Fruit fly (Drosophila melanogaster) whole organism, embryonic: ENCODE measurements around the gene MBD-like.

ENCODE experiments used
- Antp ChIP-seq: fragments of 200-800 bp; sonication (Bioruptor generic); optimal IDR thresholded peaks from 3 replicates; lab custom pipeline; 2016; ENCODE audit warnings: missing biosample characterization, missing genetic modification characterization
- Bgb ChIP-seq: fragments of 200-800 bp; sonication (Bioruptor generic); IDR thresholded peaks from 2 replicates; pipeline ENCODE4 v1.3.6; 2022; ENCODE audit warnings: missing biosample characterization, missing genetic modification characterization; ENCODE audit not compliant: partially characterized antibody
- Bteb2 ChIP-seq: fragments of 200-800 bp; sonication (Bioruptor generic); optimal IDR thresholded peaks from 2 replicates; lab custom pipeline; 2016; ENCODE audit warnings: missing biosample characterization, missing genetic modification characterization
- CG10654 ChIP-seq: fragments of 200-800 bp; sonication (Bioruptor generic); optimal IDR thresholded peaks from 2 replicates; lab custom pipeline; 2016; ENCODE audit warnings: missing biosample characterization, missing genetic modification characterization
- CG11085 ChIP-seq: fragments of 200-800 bp; sonication (Bioruptor generic); IDR thresholded peaks from 2 replicates; pipeline ENCODE4 v1.3.6; 2022; ENCODE audit warnings: missing biosample characterization, missing genetic modification characterization
- CG11093 ChIP-seq: fragments of 200-800 bp; sonication (Bioruptor generic); IDR thresholded peaks from 3 replicates; pipeline ENCODE4 v1.3.6; 2022; ENCODE audit warnings: missing biosample characterization, missing genetic modification characterization
- CG11398 ChIP-seq: fragments of 200-800 bp; sonication (Bioruptor generic); optimal IDR thresholded peaks from 2 replicates; lab custom pipeline; 2016; ENCODE audit warnings: missing biosample characterization, missing genetic modification characterization
- CG11504 ChIP-seq: fragments of 200-800 bp; sonication (Bioruptor generic); optimal IDR thresholded peaks from 3 replicates; lab custom pipeline; 2019; ENCODE audit warnings: missing biosample characterization, mild to moderate bottlenecking, missing genetic modification characterization, moderate library complexity
- CG11723 ChIP-seq: fragments of 200-800 bp; sonication (Bioruptor generic); optimal IDR thresholded peaks from 2 replicates; lab custom pipeline; 2017; ENCODE audit warnings: missing biosample characterization, mild to moderate bottlenecking, missing genetic modification characterization
- CG15269 ChIP-seq: fragments of 200-800 bp; sonication (Bioruptor generic); optimal IDR thresholded peaks from 2 replicates; lab custom pipeline; 2018; ENCODE audit warnings: missing biosample characterization, mild to moderate bottlenecking, missing genetic modification characterization, moderate library complexity
- CG15479 ChIP-seq: fragments of 200-800 bp; sonication (Bioruptor generic); optimal IDR thresholded peaks from 3 replicates; lab custom pipeline; 2019; ENCODE audit warnings: missing biosample characterization, mild to moderate bottlenecking, missing genetic modification characterization, moderate library complexity
- CG15514 ChIP-seq: fragments of 200-800 bp; sonication (Bioruptor generic); optimal IDR thresholded peaks from 3 replicates; lab custom pipeline; 2017; ENCODE audit warnings: missing biosample characterization, missing genetic modification characterization, mild to moderate bottlenecking, moderate library complexity, missing genetic modification reagents
- CG17186 ChIP-seq: fragments of 200-800 bp; sonication (Bioruptor generic); optimal IDR thresholded peaks from 3 replicates; lab custom pipeline; 2017; ENCODE audit warnings: missing biosample characterization, missing genetic modification reagents, missing genetic modification characterization
- CG17912 ChIP-seq: fragments of 200-800 bp; sonication (Bioruptor generic); optimal IDR thresholded peaks from 2 replicates; lab custom pipeline; 2018; ENCODE audit warnings: missing biosample characterization, mild to moderate bottlenecking, missing genetic modification characterization
- CG18262 ChIP-seq: fragments of 200-800 bp; optimal IDR thresholded peaks from 3 replicates; lab custom pipeline; 2019; ENCODE audit warnings: missing biosample characterization, mild to moderate bottlenecking, missing genetic modification characterization, moderate library complexity
- CG18599 ChIP-seq: fragments of 200-800 bp; sonication (Bioruptor generic); optimal IDR thresholded peaks from 3 replicates; lab custom pipeline; 2017; ENCODE audit warnings: missing biosample characterization, missing genetic modification characterization, mild to moderate bottlenecking, moderate library complexity, missing genetic modification reagents
- CG18619 ChIP-seq: fragments of 200-800 bp; sonication (Bioruptor generic); optimal IDR thresholded peaks from 3 replicates; lab custom pipeline; 2017; ENCODE audit warnings: missing biosample characterization, mild to moderate bottlenecking, missing genetic modification characterization
- CG42726 ChIP-seq: fragments of 200-800 bp; sonication (Bioruptor generic); IDR thresholded peaks from 2 replicates; pipeline ENCODE4 v1.3.6; 2022; ENCODE audit warnings: missing biosample characterization, missing genetic modification characterization; ENCODE audit not compliant: partially characterized antibody
- CG4282 ChIP-seq: fragments of 200-800 bp; sonication (Bioruptor generic); optimal IDR thresholded peaks from 2 replicates; lab custom pipeline; 2016; ENCODE audit warnings: missing biosample characterization, missing genetic modification characterization
- CG4424 ChIP-seq: fragments of 200-800 bp; sonication (Bioruptor generic); optimal IDR thresholded peaks from 3 replicates; lab custom pipeline; 2016; ENCODE audit warnings: missing biosample characterization, missing genetic modification characterization
- CG4707 ChIP-seq: fragments of 200-800 bp; sonication (Bioruptor generic); optimal IDR thresholded peaks from 2 replicates; lab custom pipeline; 2018; ENCODE audit warnings: missing biosample characterization, mild to moderate bottlenecking, missing genetic modification characterization, moderate library complexity
- CG4730 ChIP-seq: fragments of 200-800 bp; sonication (Bioruptor generic); IDR thresholded peaks from 2 replicates; pipeline ENCODE4 v1.3.6; 2022; ENCODE audit warnings: missing biosample characterization, missing genetic modification characterization
- CG6765 ChIP-seq: fragments of 200-800 bp; sonication (Bioruptor generic); optimal IDR thresholded peaks from 3 replicates; lab custom pipeline; 2017; ENCODE audit warnings: missing biosample characterization, mild to moderate bottlenecking, missing genetic modification characterization
- CG7987 ChIP-seq: fragments of 200-800 bp; sonication (Bioruptor generic); optimal IDR thresholded peaks from 2 replicates; lab custom pipeline; 2018; ENCODE audit warnings: missing biosample characterization, mild to moderate bottlenecking, missing genetic modification characterization, moderate library complexity
- CG9932 ChIP-seq: fragments of 200-800 bp; sonication (Bioruptor generic); IDR thresholded peaks from 2 replicates; pipeline ENCODE4 v1.3.6; 2022; ENCODE audit warnings: missing biosample characterization, missing genetic modification characterization
- CTCF ChIP-seq: fragments of 200-800 bp; sonication (Bioruptor generic); optimal IDR thresholded peaks from 2 replicates; lab custom pipeline; 2017; ENCODE audit warnings: missing biosample characterization, mild to moderate bottlenecking, missing genetic modification characterization, moderate library complexity
- Chrac-16 ChIP-seq: fragments of 200-800 bp; sonication (Bioruptor generic); optimal IDR thresholded peaks from 3 replicates; lab custom pipeline; 2016; ENCODE audit warnings: missing biosample characterization, missing genetic modification characterization
- CrebB ChIP-seq: fragments of 200-800 bp; sonication (Bioruptor generic); optimal IDR thresholded peaks from 3 replicates; lab custom pipeline; 2018; ENCODE audit warnings: missing biosample characterization, mild to moderate bottlenecking, missing genetic modification characterization
- E2f2 ChIP-seq: fragments of 200-800 bp; sonication (Bioruptor generic); IDR thresholded peaks from 2 replicates; pipeline ENCODE4 v1.3.6; 2022; ENCODE audit warnings: missing biosample characterization, missing genetic modification characterization
- H2.0 ChIP-seq: fragments of 200-800 bp; sonication (Bioruptor generic); IDR thresholded peaks from 2 replicates; pipeline ENCODE4 v1.3.6; 2022; ENCODE audit warnings: missing biosample characterization, missing genetic modification characterization
- NC2β ChIP-seq: fragments of 200-800 bp; sonication (Bioruptor generic); optimal IDR thresholded peaks from 2 replicates; lab custom pipeline; 2016; ENCODE audit warnings: missing biosample characterization, missing genetic modification characterization
- Six4 ChIP-seq: fragments of 200-800 bp; sonication (Bioruptor generic); optimal IDR thresholded peaks from 2 replicates; lab custom pipeline; 2016; ENCODE audit warnings: missing biosample characterization, missing genetic modification characterization
- Xbp1 ChIP-seq: fragments of 200-800 bp; sonication (Bioruptor generic); optimal IDR thresholded peaks from 3 replicates; lab custom pipeline; 2016; ENCODE audit warnings: missing biosample characterization, mild to moderate bottlenecking, missing genetic modification characterization
- ab ChIP-seq: fragments of 200-800 bp; sonication (Bioruptor generic); optimal IDR thresholded peaks from 2 replicates; lab custom pipeline; 2016; ENCODE audit warnings: missing biosample characterization, missing genetic modification characterization
- aop ChIP-seq: fragments of 200-800 bp; sonication (Bioruptor generic); IDR thresholded peaks from 2 replicates; pipeline ENCODE4 v1.3.6; 2022; ENCODE audit warnings: missing biosample characterization, missing genetic modification characterization
- ara ChIP-seq: fragments of 200-800 bp; sonication (Bioruptor generic); IDR thresholded peaks from 2 replicates; pipeline ENCODE4 v1.3.6; 2022; ENCODE audit warnings: missing biosample characterization, missing genetic modification characterization
- bcd ChIP-seq: fragments of 200-800 bp; sonication (Bioruptor generic); optimal IDR thresholded peaks from 2 replicates; lab custom pipeline; 2017; ENCODE audit warnings: missing biosample characterization, mild to moderate bottlenecking, missing genetic modification characterization
- cas ChIP-seq: fragments of 200-800 bp; sonication (Bioruptor generic); IDR thresholded peaks from 2 replicates; pipeline ENCODE4 v1.3.6; 2022; ENCODE audit warnings: missing biosample characterization, missing genetic modification characterization
- en ChIP-seq: fragments of 200-800 bp; sonication (Bioruptor generic); optimal IDR thresholded peaks from 2 replicates; lab custom pipeline; 2016; ENCODE audit warnings: missing biosample characterization, missing genetic modification characterization
- fd3F ChIP-seq: fragments of 200-800 bp; sonication (Bioruptor generic); optimal IDR thresholded peaks from 2 replicates; lab custom pipeline; 2018; ENCODE audit warnings: missing biosample characterization, mild to moderate bottlenecking, missing genetic modification characterization, moderate library complexity
- fru ChIP-seq: fragments of >200 bp; optimal IDR thresholded peaks from 2 replicates; lab custom pipeline; 2017
- gsb-n ChIP-seq: fragments of 200-800 bp; sonication (Bioruptor generic); optimal IDR thresholded peaks from 3 replicates; lab custom pipeline; 2018; ENCODE audit warnings: missing biosample characterization, mild to moderate bottlenecking, missing genetic modification characterization
- hkb ChIP-seq, 2 experiments: fragments of 200-800 bp in 1 of 2; fragments of >200 bp in 1 of 2; sonication (Bioruptor generic) in 1 of 2; IDR thresholded peaks in 1 of 2; optimal IDR thresholded peaks in 1 of 2; 2 replicates each; pipeline versions ENCODE4 v1.3.6 to Lab custom; 2017 to 2022; ENCODE audit warnings: missing biosample characterization in 1 of 2, missing genetic modification characterization in 1 of 2
- lilli ChIP-seq: fragments of 200-800 bp; sonication (Bioruptor generic); optimal IDR thresholded peaks from 3 replicates; lab custom pipeline; 2016; ENCODE audit warnings: missing biosample characterization, missing genetic modification characterization
- row ChIP-seq: fragments of 200-800 bp; sonication (Bioruptor generic); IDR thresholded peaks from 3 replicates; pipeline ENCODE4 v1.3.6; 2022; ENCODE audit warnings: missing biosample characterization, missing genetic modification characterization
- stwl ChIP-seq: fragments of 200-800 bp; sonication (Bioruptor generic); optimal IDR thresholded peaks from 3 replicates; lab custom pipeline; 2018; ENCODE audit warnings: missing biosample characterization, mild to moderate bottlenecking, missing genetic modification characterization, moderate library complexity
- ttk ChIP-seq: fragments of 200-800 bp; sonication (Bioruptor generic); IDR thresholded peaks from 2 replicates; pipeline ENCODE4 v2.1.2; 2022; ENCODE audit warnings: missing biosample characterization, missing genetic modification characterization
- tup ChIP-seq: fragments of 200-800 bp; sonication (Bioruptor generic); optimal IDR thresholded peaks from 2 replicates; lab custom pipeline; 2016; ENCODE audit warnings: missing biosample characterization, mild to moderate bottlenecking, missing genetic modification characterization, moderate library complexity
- wek ChIP-seq: fragments of 200-800 bp; sonication (Bioruptor generic); optimal IDR thresholded peaks from 3 replicates; lab custom pipeline; 2018; ENCODE audit warnings: missing biosample characterization, mild to moderate bottlenecking, missing genetic modification characterization, moderate library complexity

MBD-like gene

DNA sequence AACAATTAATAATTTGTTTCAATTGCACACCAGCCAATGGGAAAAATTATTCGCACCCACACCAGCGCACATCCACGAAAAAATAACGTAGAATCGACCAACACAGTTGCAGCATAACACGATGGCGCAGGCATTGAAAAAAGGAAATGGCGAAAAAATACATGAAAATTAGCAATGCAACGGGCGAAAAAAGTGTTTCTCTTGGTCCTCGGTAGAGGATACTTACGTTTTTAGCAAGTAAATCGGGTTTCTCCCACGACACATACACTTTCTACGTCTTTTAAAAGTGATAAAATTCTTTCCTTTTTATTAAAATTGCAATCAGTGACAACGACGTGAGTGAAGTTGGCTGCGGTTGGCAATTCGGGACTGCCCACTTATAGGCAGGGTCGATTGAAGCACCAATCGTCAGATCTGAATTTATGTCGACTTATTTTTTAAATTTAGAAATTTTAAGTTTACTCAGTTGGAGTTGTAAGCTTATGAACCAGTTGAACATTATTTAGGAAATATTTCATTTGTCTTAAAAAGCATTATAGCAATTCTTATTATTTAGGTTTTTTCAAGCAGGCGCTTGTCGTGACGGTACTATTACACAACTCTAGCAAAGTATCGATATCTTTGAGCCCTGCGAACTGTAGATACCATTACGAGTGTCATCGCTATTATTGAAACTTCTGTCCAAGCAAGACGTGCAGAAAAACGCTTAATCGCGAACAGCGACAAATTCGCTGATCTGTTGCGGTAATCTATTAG is 18.0 kb downstream of the MBD-like start, which contains the start of the genes Kap-alpha3 and Son (continued):
- TF ChIP-seq cas (GFP tag; lab: Robert Waterston, UW): peak; percentile 70; the same call in 1 of the 2 replicates
- TF ChIP-seq CG11723 (GFP tag; lab: Kevin White, UChicago): peak; percentile 93
- TF ChIP-seq CG6765 (GFP tag; lab: Kevin White, UChicago): peak; percentile 97
- TF ChIP-seq hkb (optimal IDR thresholded peaks at IDR 0.05; lab: Kevin White, UChicago): peak; percentile 25
- TF ChIP-seq hkb (GFP tag; IDR thresholded peaks at IDR 0.05; lab: Robert Waterston, UW): peak; percentile 86
- TF ChIP-seq CG11398 (GFP tag; lab: Kevin White, UChicago): peak; percentile 87
- peak; percentile 90 for TF ChIP-seq CG10654 (GFP tag; lab: Kevin White, UChicago)
- TF ChIP-seq CG9932: peak; percentile 93
- TF ChIP-seq CG18599 (GFP tag; lab: Kevin White, UChicago): peak; percentile 94
- TF ChIP-seq Bteb2: peak; percentile 91
- peak; percentile 89 for TF ChIP-seq CG15269 (tag; lab: Kevin White, UChicago)
- TF ChIP-seq CG4424 (GFP tag; lab: Kevin White, UChicago): peak; percentile 93
- TF ChIP-seq Xbp1: peak; percentile 93
- peak; percentile 85 for TF ChIP-seq en (GFP tag; lab: Kevin White, UChicago)
- TF ChIP-seq Antp (GFP tag; lab: Kevin White, UChicago): peak; percentile 91
- TF ChIP-seq gsb-n: peak; percentile 82
- peak; percentile 92 for TF ChIP-seq CG15514 (GFP tag; lab: Kevin White, UChicago)
- TF ChIP-seq lilli (GFP tag; lab: Kevin White, UChicago): peak; percentile 94
- peak; percentile 90 for TF ChIP-seq wek
- TF ChIP-seq CG4730 (GFP tag; lab: Robert Waterston, UW): peak; percentile 82
- peak; percentile 56 for TF ChIP-seq CG15479 (GFP tag; lab: Kevin White, UChicago)
- TF ChIP-seq bcd (GFP tag; lab: Kevin White, UChicago): peak; percentile 96
- peak; percentile 76 for TF ChIP-seq ara
- peak; percentile 87 for TF ChIP-seq CG4282 (GFP tag; lab: Kevin White, UChicago)
- peak; percentile 97 for TF ChIP-seq NC2β (GFP tag; lab: Kevin White, UChicago)
- TF ChIP-seq ab (GFP tag; lab: Kevin White, UChicago): peak; percentile 62
- peak; percentile 81 for TF ChIP-seq stwl (tag; lab: Kevin White, UChicago)
- TF ChIP-seq CG7987 (GFP tag; lab: Kevin White, UChicago): peak; percentile 97
- peak; percentile 84 for TF ChIP-seq H2.0 (GFP tag; lab: Robert Waterston, UW)
- peak; percentile 86 for TF ChIP-seq tup
- TF ChIP-seq row (GFP tag; lab: Robert Waterston, UW): peak; percentile 95
- TF ChIP-seq CG11504: peak; percentile 87
- no peak for TF ChIP-seq fru (lab: Kevin White, UChicago)
- peak; percentile 65 for TF ChIP-seq CG42726 (GFP tag; lab: Robert Waterston, UW)
- peak; percentile 86 for TF ChIP-seq fd3F (GFP tag; lab: Kevin White, UChicago)
- TF ChIP-seq CG17912: peak; percentile 98
- TF ChIP-seq Chrac-16 (GFP tag; lab: Kevin White, UChicago): peak; percentile 88
- TF ChIP-seq aop (GFP tag; lab: Robert Waterston, UW): no peak
- TF ChIP-seq CG11093: peak; percentile 79
- peak; percentile 93 for TF ChIP-seq CG11085 (GFP tag; lab: Robert Waterston, UW)
- TF ChIP-seq CrebB (tag; lab: Kevin White, UChicago): peak; percentile 91
- TF ChIP-seq CG18262 (tag; lab: Kevin White, UChicago): peak; percentile 84
- TF ChIP-seq Six4 (GFP tag; lab: Kevin White, UChicago): peak; percentile 76
- peak; percentile 88 for TF ChIP-seq CG17186
- TF ChIP-seq CG4707 (GFP tag; lab: Kevin White, UChicago): peak; percentile 91
- TF ChIP-seq CG18619 (GFP tag; lab: Kevin White, UChicago): peak; percentile 96
- peak; percentile 78 for TF ChIP-seq Bgb
- TF ChIP-seq ttk (GFP tag; lab: Robert Waterston, UW): peak; percentile 88
- peak; percentile 63 for TF ChIP-seq CTCF (GFP tag; lab: Kevin White, UChicago)
- peak; percentile 72 for TF ChIP-seq E2f2 (GFP tag; lab: Robert Waterston, UW)
